Worm (Caenorhabditis elegans): ENCODE data around the gene R03H10.2.

ce11 chrII:4194127-4194526 is 38.6 kb downstream of the R03H10.2 start, which contains the start of gene mth-2:
- TF ChIP-seq jun-1 (tag; optimal IDR thresholded peaks at IDR 0.05), result no peak
- no peak for TF ChIP-seq zip-2 (tag; optimal IDR thresholded peaks at IDR 0.05)
- peak; percentile 18 for TF ChIP-seq mes-2 (tag; optimal IDR thresholded peaks at IDR 0.05; ENCODE audit: poor library complexity, severe bottlenecking)
- no peak for TF ChIP-seq egl-43 (GFP tag; IDR thresholded peaks at IDR 0.05)
- no peak for TF ChIP-seq zag-1 (tag; optimal IDR thresholded peaks at IDR 0.05)
- TF ChIP-seq nhr-25 (tag; optimal IDR thresholded peaks at IDR 0.05; ENCODE audit: borderline replicate concordance, insufficient read depth), result no peak
- TF ChIP-seq F26F4.8 (GFP tag; conservative IDR thresholded peaks at IDR 0.05), result no peak
